Worm (Caenorhabditis elegans) whole organism, young adult: ENCODE results near the gene T23B12.6.

Experiments used
- B0019.2 ChIP-seq: fragments of 200-800 bp; sonication (Bioruptor generic); conservative IDR thresholded peaks from 2 replicates; pipeline ENCODE4 v1.3.6; 2022; ENCODE audit warnings: missing genetic modification reagents, missing genetic modification characterization, missing compliant biosample characterization
- B0261.1 ChIP-seq: sonication (generic microtip); optimal IDR thresholded peaks from 2 replicates; lab custom pipeline; 2016; ENCODE audit warnings: mild to moderate bottlenecking, missing genetic modification characterization, moderate library complexity, missing compliant biosample characterization
- C06A6.2 ChIP-seq: fragments of 200-800 bp; sonication (Bioruptor generic); conservative IDR thresholded peaks from 2 replicates; pipeline ENCODE4 v1.3.6; 2022; ENCODE audit warnings: missing genetic modification characterization, missing compliant biosample characterization
- D2030.7 ChIP-seq: fragments of 200-800 bp; sonication (Bioruptor generic); IDR thresholded peaks from 2 replicates; pipeline ENCODE4 v1.3.6; 2022; ENCODE audit warnings: missing genetic modification reagents, missing genetic modification characterization, missing compliant biosample characterization
- F23B12.7 ChIP-seq: sonication (generic microtip); optimal IDR thresholded peaks from 2 replicates; lab custom pipeline; 2017; ENCODE audit warnings: missing genetic modification characterization, mild to moderate bottlenecking, missing compliant biosample characterization, antibody characterized with exemption, moderate library complexity; ENCODE audit not compliant: insufficient read depth
- F39B2.1 ChIP-seq: fragments of 200-800 bp; sonication (Bioruptor generic); IDR thresholded peaks from 2 replicates; pipeline ENCODE4 v1.3.6; 2022; ENCODE audit warnings: missing genetic modification reagents, missing genetic modification characterization, missing compliant biosample characterization
- Y53F4B.3 ChIP-seq: fragments of 200-800 bp; sonication (Bioruptor generic); IDR thresholded peaks from 2 replicates; pipeline ENCODE4 v1.3.6; 2022; ENCODE audit warnings: missing genetic modification reagents, missing genetic modification characterization, missing compliant biosample characterization
- Y67H2A.10 ChIP-seq: fragments of 200-800 bp; sonication (Bioruptor generic); conservative IDR thresholded peaks from 2 replicates; pipeline ENCODE4 v1.3.6; 2022; ENCODE audit warnings: missing genetic modification reagents, missing genetic modification characterization, missing compliant biosample characterization
- Y79H2A.3 ChIP-seq: fragments of 200-800 bp; sonication (Bioruptor generic); conservative IDR thresholded peaks from 2 replicates; pipeline ENCODE4 v1.3.6; 2022; ENCODE audit warnings: missing genetic modification reagents, missing genetic modification characterization, missing compliant biosample characterization
- attf-5 ChIP-seq: fragments of 200-800 bp; sonication (Bioruptor generic); optimal IDR thresholded peaks from 2 replicates; lab custom pipeline; 2018; ENCODE audit warnings: mild to moderate bottlenecking, missing genetic modification characterization, missing compliant biosample characterization
- attf-6 ChIP-seq: fragments of 200-800 bp; sonication (Bioruptor generic); IDR thresholded peaks from 2 replicates; pipeline ENCODE4 v1.3.6; 2022; ENCODE audit warnings: missing genetic modification reagents, missing genetic modification characterization, missing compliant biosample characterization
- bed-1 ChIP-seq: fragments of 200-800 bp; sonication (Bioruptor generic); IDR thresholded peaks from 2 replicates; pipeline ENCODE4 v1.3.6; 2022; ENCODE audit warnings: missing genetic modification reagents, missing genetic modification characterization, missing compliant biosample characterization
- cebp-1 ChIP-seq, 2 experiments: fragments of 200-800 bp in 1 of 2; sonication (Bioruptor generic) in 1 of 2; sonication (generic microtip) in 1 of 2; IDR thresholded peaks in 1 of 2; optimal IDR thresholded peaks in 1 of 2; 2 replicates each; pipeline versions ENCODE4 v1.3.6 to Lab custom; 2017 to 2022; ENCODE audit warnings: missing compliant biosample characterization in 2 of 2, missing genetic modification characterization in 2 of 2, mild to moderate bottlenecking in 1 of 2, missing genetic modification reagents in 1 of 2, moderate library complexity in 1 of 2
- cebp-2 ChIP-seq: fragments of 200-800 bp; sonication (Bioruptor generic); IDR thresholded peaks from 2 replicates; pipeline ENCODE4 v1.3.6; 2022; ENCODE audit warnings: missing genetic modification characterization, missing compliant biosample characterization
- ceh-58 ChIP-seq: fragments of 200-800 bp; sonication (Bioruptor generic); IDR thresholded peaks from 2 replicates; pipeline ENCODE4 v1.3.6; 2022; ENCODE audit warnings: missing genetic modification characterization, missing compliant biosample characterization
- die-1 ChIP-seq: sonication (generic microtip); optimal IDR thresholded peaks from 2 replicates; lab custom pipeline; 2016; ENCODE audit warnings: missing genotype, mild to moderate bottlenecking, missing genetic modification characterization, missing compliant biosample characterization
- dox-1 ChIP-seq: fragments of 200-800 bp; sonication (Bioruptor generic); IDR thresholded peaks from 2 replicates; pipeline ENCODE4 v1.3.6; 2022; ENCODE audit warnings: missing genetic modification reagents, missing genetic modification characterization, missing compliant biosample characterization
- egl-44 ChIP-seq: fragments of 200-800 bp; sonication (Bioruptor generic); IDR thresholded peaks from 2 replicates; pipeline ENCODE4 v1.3.6; 2022; ENCODE audit warnings: missing genetic modification reagents, missing genetic modification characterization, missing compliant biosample characterization
- ekl-4 ChIP-seq: fragments of 200-800 bp; sonication (Bioruptor generic); IDR thresholded peaks from 2 replicates; pipeline ENCODE4 v1.3.6; 2022; ENCODE audit warnings: missing genetic modification reagents, missing genetic modification characterization, missing compliant biosample characterization
- him-1 ChIP-seq: sonication (generic microtip); optimal IDR thresholded peaks from 2 replicates; lab custom pipeline; 2016; ENCODE audit warnings: missing genotype, missing genetic modification reagents, missing genetic modification characterization, missing compliant biosample characterization
- hlh-26 ChIP-seq: fragments of 200-800 bp; sonication (Bioruptor generic); conservative IDR thresholded peaks from 2 replicates; pipeline ENCODE4 v1.3.6; 2022; ENCODE audit warnings: missing genetic modification reagents, missing genetic modification characterization, missing compliant biosample characterization
- hmg-1.2 ChIP-seq: fragments of 200-800 bp; sonication (Bioruptor generic); IDR thresholded peaks from 2 replicates; pipeline ENCODE4 v1.3.6; 2022; ENCODE audit warnings: missing genetic modification reagents, missing genetic modification characterization, missing compliant biosample characterization
- hrde-1 ChIP-seq: sonication (generic microtip); optimal IDR thresholded peaks from 2 replicates; lab custom pipeline; 2016; ENCODE audit warnings: missing genetic modification characterization, mild to moderate bottlenecking, missing compliant biosample characterization, moderate library complexity, missing genotype, missing genetic modification reagents, borderline replicate concordance
- hsf-1 ChIP-seq: fragments of 200-800 bp; sonication (Bioruptor generic); IDR thresholded peaks from 2 replicates; pipeline ENCODE4 v1.3.6; 2022; ENCODE audit warnings: missing genetic modification reagents, missing genetic modification characterization, missing compliant biosample characterization
- let-607 ChIP-seq, 2 experiments: fragments of 200-800 bp in 1 of 2; sonication (Bioruptor generic) in 1 of 2; sonication (generic microtip) in 1 of 2; optimal IDR thresholded peaks; 2 replicates each; lab custom pipeline; 2016 to 2018; ENCODE audit warnings: mild to moderate bottlenecking in 2 of 2, missing compliant biosample characterization in 2 of 2, missing genetic modification characterization in 2 of 2, moderate library complexity in 2 of 2, missing genotype in 1 of 2
- lin-26 ChIP-seq: fragments of 200-800 bp; sonication (Bioruptor generic); IDR thresholded peaks from 2 replicates; pipeline ENCODE4 v1.3.6; 2022; ENCODE audit warnings: missing genetic modification reagents, missing genetic modification characterization, missing compliant biosample characterization
- lsl-1 ChIP-seq: fragments of 200-800 bp; sonication (Bioruptor generic); optimal IDR thresholded peaks from 2 replicates; lab custom pipeline; 2018; ENCODE audit warnings: mild to moderate bottlenecking, missing genetic modification characterization, moderate library complexity, missing compliant biosample characterization
- lsy-27 ChIP-seq: sonication (generic microtip); optimal IDR thresholded peaks from 2 replicates; lab custom pipeline; 2017; ENCODE audit warnings: missing genetic modification characterization, mild to moderate bottlenecking, missing compliant biosample characterization, antibody characterized with exemption, missing genotype, borderline replicate concordance; ENCODE audit not compliant: insufficient read depth
- madf-3 ChIP-seq: fragments of 200-800 bp; sonication (Bioruptor generic); IDR thresholded peaks from 2 replicates; pipeline ENCODE4 v1.3.6; 2022; ENCODE audit warnings: missing genetic modification reagents, missing genetic modification characterization, missing compliant biosample characterization
- mxl-1 ChIP-seq: sonication (generic microtip); optimal IDR thresholded peaks from 2 replicates; lab custom pipeline; 2016; ENCODE audit warnings: missing genetic modification characterization, missing compliant biosample characterization
- nfyb-1 ChIP-seq: fragments of 200-800 bp; sonication (Bioruptor generic); IDR thresholded peaks from 2 replicates; pipeline ENCODE4 v1.3.6; 2022; ENCODE audit warnings: missing genetic modification reagents, missing genetic modification characterization, missing compliant biosample characterization
- nhr-80 ChIP-seq: sonication (generic microtip); optimal IDR thresholded peaks from 2 replicates; lab custom pipeline; 2016; ENCODE audit warnings: missing genetic modification characterization, missing compliant biosample characterization
- pha-4 ChIP-seq: fragments of 150-350 bp; sonication (generic microtip); optimal IDR thresholded peaks from 2 replicates; lab custom pipeline; 2014; ENCODE audit warnings: missing biosample characterization, missing genetic modification reagents, missing genetic modification characterization
- rcor-1 ChIP-seq: fragments of 200-800 bp; sonication (Bioruptor generic); IDR thresholded peaks from 2 replicates; pipeline ENCODE4 v1.3.6; 2022; ENCODE audit warnings: missing genetic modification reagents, missing genetic modification characterization, missing compliant biosample characterization
- rec-8 ChIP-seq, 2 experiments: sonication (generic microtip); optimal IDR thresholded peaks; 2 replicates each; lab custom pipeline; 2016; ENCODE audit warnings: mild to moderate bottlenecking in 2 of 2, missing genetic modification characterization in 2 of 2, missing genetic modification reagents in 2 of 2, missing genotype in 2 of 2, missing biosample characterization in 1 of 2, missing compliant biosample characterization in 1 of 2, moderate library complexity in 1 of 2
- rpc-1 ChIP-seq, 2 experiments: fragments of 150-350 bp in 1 of 2; sonication (generic microtip) in 1 of 2; optimal IDR thresholded peaks; 2 replicates each; lab custom pipeline; 2014 to 2018; ENCODE audit warnings: missing biosample characterization in 1 of 2, missing genetic modification characterization in 1 of 2, missing genetic modification reagents in 1 of 2, missing genotype in 1 of 2
- snpc-1.1 ChIP-seq: sonication (generic microtip); optimal IDR thresholded peaks from 2 replicates; lab custom pipeline; 2017; ENCODE audit warnings: missing genetic modification characterization, mild to moderate bottlenecking, missing compliant biosample characterization, antibody characterized with exemption, moderate library complexity, missing genotype, missing genetic modification reagents; ENCODE audit not compliant: insufficient read depth
- snpc-1.3 ChIP-seq: sonication (generic microtip); optimal IDR thresholded peaks from 2 replicates; lab custom pipeline; 2017; ENCODE audit warnings: missing genetic modification characterization, mild to moderate bottlenecking, missing compliant biosample characterization, antibody characterized with exemption, moderate library complexity, missing genotype, missing genetic modification reagents; ENCODE audit not compliant: insufficient read depth
- snpc-3.4 ChIP-seq: sonication (generic microtip); optimal IDR thresholded peaks from 2 replicates; lab custom pipeline; 2017; ENCODE audit warnings: missing genetic modification characterization, mild to moderate bottlenecking, missing compliant biosample characterization, antibody characterized with exemption, moderate library complexity, missing genotype, missing genetic modification reagents
- somi-1 ChIP-seq: fragments of 200-800 bp; sonication (Bioruptor generic); optimal IDR thresholded peaks from 2 replicates; lab custom pipeline; 2018; ENCODE audit warnings: mild to moderate bottlenecking, missing genetic modification characterization, missing compliant biosample characterization
- tbp1 ChIP-seq: fragments of 200-800 bp; sonication (Bioruptor generic); optimal IDR thresholded peaks from 2 replicates; lab custom pipeline; 2018; ENCODE audit warnings: mild to moderate bottlenecking, missing genetic modification characterization, missing compliant biosample characterization
- unc-130 ChIP-seq: sonication (generic microtip); optimal IDR thresholded peaks from 2 replicates; lab custom pipeline; 2016; ENCODE audit warnings: missing genetic modification reagents, missing genetic modification characterization, missing compliant biosample characterization
- zim-3 ChIP-seq: sonication (generic microtip); optimal IDR thresholded peaks from 2 replicates; lab custom pipeline; 2017; ENCODE audit warnings: mild to moderate bottlenecking, missing genetic modification characterization, moderate library complexity, missing compliant biosample characterization
- ztf-22 ChIP-seq: fragments of 200-800 bp; sonication (Bioruptor generic); optimal IDR thresholded peaks from 2 replicates; lab custom pipeline; 2018; ENCODE audit warnings: mild to moderate bottlenecking, missing genetic modification characterization, moderate library complexity, missing compliant biosample characterization
- ztf-25 ChIP-seq: fragments of 200-800 bp; sonication (Bioruptor generic); IDR thresholded peaks from 2 replicates; pipeline ENCODE4 v1.3.6; 2022; ENCODE audit warnings: missing genetic modification reagents, missing genetic modification characterization, missing compliant biosample characterization
- ztf-26 ChIP-seq: sonication (generic microtip); optimal IDR thresholded peaks from 2 replicates; lab custom pipeline; 2017; ENCODE audit warnings: missing genetic modification characterization, missing compliant biosample characterization

The T23B12.6 gene

ce11 chrV:8499407-8499806, 39.2 kb upstream of the T23B12.6 start:
- TF ChIP-seq die-1 (tag; lab: Kevin White, UChicago) (peak; percentile 77), ceh-58 (no peak), rpc-1 (optimal IDR thresholded peaks at IDR 0.05; lab: Kevin White, UChicago) (peak; percentile 55), rpc-1 (tag; optimal IDR thresholded peaks at IDR 0.05; lab: Kevin White, UChicago) (peak; percentile 83), attf-6 (GFP tag; lab: Robert Waterston, UW) (no peak), zim-3 (tag; lab: Kevin White, UChicago) (no peak), B0019.2 (GFP tag; lab: Robert Waterston, UW) (no peak), snpc-3.4 (tag; lab: Kevin White, UChicago) (peak; percentile 24), pha-4 (tag; lab: Kevin White, UChicago) (no peak), hsf-1 (peak; percentile 50; the same call in 1 of the 2 replicates), F23B12.7 (no peak), madf-3 (GFP tag; lab: Robert Waterston, UW) (no peak), dox-1 (GFP tag; lab: Robert Waterston, UW) (peak; percentile 71), unc-130 (GFP tag; lab: Kevin White, UChicago) (peak; percentile 1), hrde-1 (tag; lab: Kevin White, UChicago) (no peak), hlh-26 (GFP tag; lab: Robert Waterston, UW) (no peak), Y67H2A.10 (GFP tag; lab: Robert Waterston, UW) (no peak), hmg-1.2 (GFP tag; lab: Robert Waterston, UW) (peak; percentile 60), ekl-4 (no peak), tbp1 (GFP tag; lab: Kevin White, UChicago) (peak; percentile 91), egl-44 (GFP tag; lab: Robert Waterston, UW) (peak; percentile 76; the same call in 1 of the 2 replicates), him-1 (peak; percentile 75), let-607 (tag; optimal IDR thresholded peaks at IDR 0.05; lab: Kevin White, UChicago) (peak in 1 of 2 experiments; percentile 9), Y79H2A.3 (GFP tag; lab: Robert Waterston, UW) (no peak), cebp-2 (GFP tag; lab: Robert Waterston, UW) (no peak), snpc-1.1 (peak; percentile 84), Y53F4B.3 (GFP tag; lab: Robert Waterston, UW) (peak; percentile 66), cebp-1 (GFP tag; IDR thresholded peaks at IDR 0.05; lab: Robert Waterston, UW) (no peak), cebp-1 (tag; optimal IDR thresholded peaks at IDR 0.05; lab: Kevin White, UChicago) (peak; percentile 30), F39B2.1 (peak; percentile 55; the same call in 1 of the 2 replicates), ztf-22 (GFP tag; lab: Kevin White, UChicago) (peak; percentile 8), snpc-1.3 (tag; lab: Kevin White, UChicago) (peak; percentile 19), mxl-1 (peak; percentile 56), rec-8 (tag; optimal IDR thresholded peaks at IDR 0.05; lab: Kevin White, UChicago) (peak in 1 of 2 experiments; percentile 15), B0261.1 (tag; lab: Kevin White, UChicago) (peak; percentile 67), lin-26 (peak; percentile 97), ztf-26 (tag; lab: Kevin White, UChicago) (no peak), attf-5 (GFP tag; lab: Kevin White, UChicago) (peak; percentile 29), lsy-27 (tag; lab: Kevin White, UChicago) (no peak), nfyb-1 (GFP tag; lab: Robert Waterston, UW) (no peak), C06A6.2 (no peak), D2030.7 (GFP tag; lab: Robert Waterston, UW) (peak; percentile 68), somi-1 (GFP tag; lab: Kevin White, UChicago) (no peak), lsl-1 (GFP tag; lab: Kevin White, UChicago) (peak; percentile 43), rcor-1 (GFP tag; lab: Robert Waterston, UW) (peak; percentile 36; the same call in 1 of the 2 replicates), nhr-80 (tag; lab: Kevin White, UChicago) (no peak), bed-1 (GFP tag; lab: Robert Waterston, UW) (no peak), ztf-25 (GFP tag; lab: Robert Waterston, UW) (0 out of 2 replicates have a peak, but pooled peaks have one; percentile 59)
